Fruit fly (Drosophila melanogaster) whole organism, prepupa: Measurements from ENCODE around the gene CG33286.

ENCODE experiments used
- CG16779 ChIP-seq: fragments of 200-800 bp; sonication (Bioruptor generic); optimal IDR thresholded peaks from 3 replicates; lab custom pipeline; 2017; ENCODE audit warnings: missing biosample characterization, mild to moderate bottlenecking, missing genetic modification characterization
- CG31627 ChIP-seq: fragments of 200-800 bp; sonication (Bioruptor generic); optimal IDR thresholded peaks from 3 replicates; lab custom pipeline; 2016; ENCODE audit warnings: missing biosample characterization, missing genetic modification characterization
- CG32006 ChIP-seq: fragments of 200-800 bp; sonication (Bioruptor generic); optimal IDR thresholded peaks from 3 replicates; lab custom pipeline; 2017; ENCODE audit warnings: missing biosample characterization, mild to moderate bottlenecking, missing genetic modification characterization
- CG6276 ChIP-seq: fragments of 200-800 bp; sonication (Bioruptor generic); optimal IDR thresholded peaks from 2 replicates; lab custom pipeline; 2017; ENCODE audit warnings: missing biosample characterization, mild to moderate bottlenecking, missing genetic modification characterization
- CG8119 ChIP-seq: fragments of 200-800 bp; sonication (Bioruptor generic); IDR thresholded peaks from 3 replicates; pipeline ENCODE4 v1.3.6; 2022; ENCODE audit warnings: missing biosample characterization, missing genetic modification characterization
- Hr38 ChIP-seq: sonication (Bioruptor generic); optimal IDR thresholded peaks from 2 replicates; lab custom pipeline; 2016; ENCODE audit warnings: missing biosample characterization, missing genetic modification characterization
- Smox ChIP-seq: fragments of 200-800 bp; sonication (Bioruptor generic); optimal IDR thresholded peaks from 3 replicates; lab custom pipeline; 2016; ENCODE audit warnings: missing biosample characterization, missing genetic modification characterization
- Sox102F ChIP-seq: fragments of 200-800 bp; sonication (Bioruptor generic); optimal IDR thresholded peaks from 2 replicates; lab custom pipeline; 2016; ENCODE audit warnings: missing biosample characterization, mild to moderate bottlenecking, missing genetic modification characterization
- acj6 ChIP-seq: fragments of 200-800 bp; sonication (Bioruptor generic); optimal IDR thresholded peaks from 3 replicates; lab custom pipeline; 2016; ENCODE audit warnings: missing biosample characterization, missing genetic modification characterization
- cyc ChIP-seq: fragments of 200-800 bp; sonication (Bioruptor generic); optimal IDR thresholded peaks from 3 replicates; lab custom pipeline; 2016; ENCODE audit warnings: missing biosample characterization, missing genetic modification characterization
- fd85E ChIP-seq: fragments of 200-800 bp; sonication (Bioruptor generic); optimal IDR thresholded peaks from 3 replicates; lab custom pipeline; 2016; ENCODE audit warnings: missing biosample characterization, missing genetic modification characterization
- pdm3 ChIP-seq: fragments of 200-800 bp; sonication (Bioruptor generic); optimal IDR thresholded peaks from 3 replicates; lab custom pipeline; 2016; ENCODE audit warnings: missing biosample characterization, missing genetic modification characterization
- salr ChIP-seq, 2 experiments: fragments of 200-800 bp; sonication (Bioruptor generic); optimal IDR thresholded peaks; 3 replicates each; lab custom pipeline; 2016 to 2018; ENCODE audit warnings: missing biosample characterization in 2 of 2, missing genetic modification characterization in 2 of 2, mild to moderate bottlenecking in 1 of 2

DNA sequence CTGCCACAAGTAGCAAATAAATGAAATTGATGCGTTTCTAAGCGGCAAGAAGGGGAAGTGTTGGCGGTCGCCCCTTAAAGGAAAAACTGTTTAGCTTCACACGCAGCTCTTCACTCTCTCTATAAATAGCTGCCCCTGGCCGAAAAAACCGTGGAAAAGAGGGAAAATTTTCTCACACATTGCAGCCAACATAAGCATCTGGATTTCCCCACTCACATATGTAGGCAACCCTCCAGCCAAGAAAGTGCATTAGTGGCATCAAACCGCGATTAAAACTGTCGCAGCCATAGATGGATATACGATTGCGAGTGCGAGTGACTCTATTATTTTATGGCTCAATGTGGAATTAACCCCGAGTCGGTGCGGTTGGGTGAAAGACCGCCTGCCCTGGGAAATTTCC is 41.9 kb downstream of the CG33286 start:
- no peak for TF ChIP-seq CG31627 (GFP tag; lab: Kevin White, UChicago)
- TF ChIP-seq Hr38 (GFP tag; lab: Kevin White, UChicago) = no peak
- TF ChIP-seq cyc (GFP tag; lab: Kevin White, UChicago) = no peak
- no peak for TF ChIP-seq CG6276 (GFP tag; lab: Kevin White, UChicago)
- no peak for TF ChIP-seq CG32006 (GFP tag; lab: Kevin White, UChicago)
- TF ChIP-seq CG16779 (tag; lab: Kevin White, UChicago) = no peak
- no peak for TF ChIP-seq salr (GFP tag; optimal IDR thresholded peaks at IDR 0.05; lab: Kevin White, UChicago)
- TF ChIP-seq CG8119 = no peak
- TF ChIP-seq Smox (GFP tag; lab: Kevin White, UChicago) = no peak
- TF ChIP-seq pdm3 (GFP tag; lab: Kevin White, UChicago) = no peak
- no peak for TF ChIP-seq acj6
- no peak for TF ChIP-seq fd85E (GFP tag; lab: Kevin White, UChicago)
- TF ChIP-seq Sox102F (GFP tag; lab: Kevin White, UChicago) = no peak
